Worm (Caenorhabditis elegans): ENCODE results near the gene rpb-11.

The rpb-11 gene

DNA sequence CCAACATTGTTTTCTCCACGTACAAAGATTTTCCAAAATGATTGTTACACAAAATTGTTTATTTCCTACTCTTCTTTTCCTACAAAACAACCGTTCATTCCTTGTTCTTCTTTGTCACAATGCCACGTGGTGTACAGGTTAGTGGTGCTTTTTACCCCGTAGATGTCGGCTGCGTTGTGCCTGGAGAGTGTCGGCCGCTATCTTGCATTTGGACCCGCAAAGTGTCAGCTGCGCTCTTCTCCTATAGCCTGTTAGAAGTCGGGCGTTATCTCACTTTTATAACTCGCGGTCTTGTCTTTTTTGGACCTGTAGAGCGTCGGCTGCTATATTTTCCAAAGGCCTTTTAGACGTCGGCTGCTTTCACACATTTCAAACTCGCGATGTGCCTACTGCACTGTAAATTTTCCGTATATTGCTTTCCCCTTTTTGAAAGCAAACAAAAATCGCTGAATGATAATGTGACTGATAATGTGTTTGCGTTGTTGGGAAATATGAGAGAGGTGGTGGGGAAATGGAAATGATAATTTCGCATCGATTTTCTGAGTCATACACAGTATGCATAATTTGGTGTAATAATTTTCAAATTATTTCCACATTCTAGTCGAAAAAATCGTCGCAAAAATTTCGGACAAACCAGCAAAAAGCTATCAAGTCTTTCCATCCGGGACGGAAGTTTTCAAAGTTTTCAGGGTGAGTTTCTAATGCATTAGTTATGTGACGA is 49.1 kb upstream of the rpb-11 start, which contains the start of gene F01D5.8:
TSS of gene F01D5.8 (plus strand) at position 51 of the 721 bp plus-strand sequence.
- TF ChIP-seq jun-1 (tag; optimal IDR thresholded peaks at IDR 0.05) (no peak), pha-4 (tag; optimal IDR thresholded peaks at IDR 0.05) (no peak), nhr-76 (tag; optimal IDR thresholded peaks at IDR 0.05) (no peak), elt-2 (tag; optimal IDR thresholded peaks at IDR 0.05) (peak; percentile 45), daf-12 (tag; optimal IDR thresholded peaks at IDR 0.05) (no peak), nhr-77 (tag; optimal IDR thresholded peaks at IDR 0.05) (no peak), snpc-4 (tag; optimal IDR thresholded peaks at IDR 0.05) (peak; percentile 17), aly-2 (tag; optimal IDR thresholded peaks at IDR 0.05) (no peak), lin-15B (tag; optimal IDR thresholded peaks at IDR 0.05) (no peak)

DNA sequence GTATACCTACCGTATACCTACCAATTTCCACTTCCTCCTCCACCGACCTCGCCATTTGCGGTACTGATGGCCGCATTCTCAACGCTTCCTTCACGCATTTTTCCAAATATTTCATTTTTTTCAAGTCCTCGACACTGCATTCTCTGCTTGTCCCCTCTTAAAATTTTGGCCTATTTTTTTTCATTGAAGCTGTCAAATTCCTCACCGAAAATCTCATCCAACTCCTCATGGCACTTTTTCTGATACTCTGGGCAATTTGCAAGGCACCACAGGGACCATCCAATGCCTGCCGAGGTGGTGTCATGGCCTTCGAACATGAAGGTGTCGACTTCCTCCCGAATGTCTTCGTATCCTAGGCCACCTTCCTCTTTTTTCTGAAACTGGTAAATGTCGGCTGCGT is 45.2 kb upstream of the rpb-11 start:
- TF ChIP-seq eor-1 (tag; optimal IDR thresholded peaks at IDR 0.05): no peak
- no peak for TF ChIP-seq mdl-1 (tag; optimal IDR thresholded peaks at IDR 0.05)
- no peak for TF ChIP-seq lsy-12 (tag; optimal IDR thresholded peaks at IDR 0.05)
- no peak for TF ChIP-seq ztf-11 (tag; optimal IDR thresholded peaks at IDR 0.05)
- no peak for TF ChIP-seq pha-4 (tag; optimal IDR thresholded peaks at IDR 0.05)
- no peak for TF ChIP-seq R02D3.7 (tag; optimal IDR thresholded peaks at IDR 0.05)
- TF ChIP-seq ceh-9 (tag; optimal IDR thresholded peaks at IDR 0.05): no peak
- no peak for TF ChIP-seq ceh-16 (tag; optimal IDR thresholded peaks at IDR 0.05)
- no peak for TF ChIP-seq skn-1 (tag; optimal IDR thresholded peaks at IDR 0.05)
- TF ChIP-seq egl-5 (tag; optimal IDR thresholded peaks at IDR 0.05): no peak
- no peak for TF ChIP-seq jun-1 (tag; optimal IDR thresholded peaks at IDR 0.05)
- no peak for TF ChIP-seq ama-1 (optimal IDR thresholded peaks at IDR 0.05)
- TF ChIP-seq elt-2 (tag; optimal IDR thresholded peaks at IDR 0.05): no peak
- TF ChIP-seq pqm-1 (tag; optimal IDR thresholded peaks at IDR 0.05): no peak
- no peak for TF ChIP-seq fos-1 (tag; optimal IDR thresholded peaks at IDR 0.05)
- TF ChIP-seq mml-1 (tag; optimal IDR thresholded peaks at IDR 0.05): no peak
- no peak for TF ChIP-seq ceh-82 (tag; optimal IDR thresholded peaks at IDR 0.05)
- TF ChIP-seq fkh-2 (tag; optimal IDR thresholded peaks at IDR 0.05): no peak
- no peak for TF ChIP-seq nhr-25 (tag; optimal IDR thresholded peaks at IDR 0.05)
- TF ChIP-seq lin-15B (tag; optimal IDR thresholded peaks at IDR 0.05): no peak

DNA sequence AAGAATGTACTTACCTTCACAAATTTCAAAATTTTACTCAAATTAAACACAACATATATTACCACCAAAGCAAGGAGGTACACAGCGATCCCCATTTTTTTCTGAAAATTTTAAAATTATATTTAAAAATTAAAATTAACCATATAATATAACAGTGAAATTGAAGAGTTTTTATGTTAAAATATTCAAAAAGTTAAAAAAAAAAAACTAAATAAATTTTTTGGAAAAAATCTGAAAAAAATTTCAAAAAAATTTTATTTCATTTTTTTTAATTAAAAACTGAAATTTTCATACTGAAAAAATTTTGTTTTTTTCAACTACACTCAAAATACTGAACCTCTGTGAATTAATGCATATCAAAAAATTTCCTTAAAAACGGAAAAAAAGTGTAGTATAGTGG is 43.0 kb upstream of the rpb-11 start, which contains the start of gene cyp-37A1:
TSS of gene cyp-37A1 (minus strand) at position 101 of the 400 bp plus-strand sequence.
- TF ChIP-seq nhr-23 (tag; optimal IDR thresholded peaks at IDR 0.05) (no peak), snpc-4 (tag; optimal IDR thresholded peaks at IDR 0.05) (no peak), zag-1 (tag; optimal IDR thresholded peaks at IDR 0.05) (no peak), nhr-28 (tag; optimal IDR thresholded peaks at IDR 0.05) (no peak), elt-1 (tag; optimal IDR thresholded peaks at IDR 0.05) (no peak), elt-2 (tag; optimal IDR thresholded peaks at IDR 0.05) (no peak), nhr-237 (tag; optimal IDR thresholded peaks at IDR 0.05) (no peak), jun-1 (tag; optimal IDR thresholded peaks at IDR 0.05) (no peak), nhr-25 (tag; optimal IDR thresholded peaks at IDR 0.05) (no peak), pqm-1 (tag; optimal IDR thresholded peaks at IDR 0.05) (no peak), fos-1 (tag; optimal IDR thresholded peaks at IDR 0.05) (no peak), pha-4 (tag; optimal IDR thresholded peaks at IDR 0.05) (no peak), nhr-12 (tag; optimal IDR thresholded peaks at IDR 0.05) (no peak), R02D3.7 (tag; optimal IDR thresholded peaks at IDR 0.05) (no peak)

DNA sequence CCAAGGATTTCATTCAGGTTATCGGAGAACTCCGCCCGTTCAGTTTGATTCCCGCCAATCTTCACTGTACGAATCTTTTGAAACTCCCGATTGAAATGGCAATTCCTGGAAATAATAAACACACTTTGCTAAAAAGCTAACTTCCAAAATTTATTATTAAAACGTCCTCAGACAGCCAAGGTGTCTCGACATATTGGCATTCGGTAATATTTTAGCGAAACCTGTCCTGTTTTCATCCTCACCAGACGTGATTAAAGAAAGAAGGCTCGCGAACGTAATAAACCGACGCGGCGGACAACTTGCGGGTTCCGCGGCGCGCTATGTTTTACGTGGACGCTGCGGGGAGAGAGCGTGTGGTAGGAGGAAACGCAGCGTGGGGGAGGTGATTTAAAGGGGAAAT is 41.7 kb upstream of the rpb-11 start:
- TF ChIP-seq nhr-11 (tag; optimal IDR thresholded peaks at IDR 0.05): no peak
- peak; percentile 79 for TF ChIP-seq pqm-1 (tag; optimal IDR thresholded peaks at IDR 0.05)
- peak; percentile 69 for TF ChIP-seq nhr-77 (tag; optimal IDR thresholded peaks at IDR 0.05)
- TF ChIP-seq ama-1 (optimal IDR thresholded peaks at IDR 0.05): peak; percentile 98
- no peak for TF ChIP-seq ceh-9 (tag; optimal IDR thresholded peaks at IDR 0.05)
- peak; percentile 79 for TF ChIP-seq nhr-43 (tag; optimal IDR thresholded peaks at IDR 0.05; ENCODE audit: poor library complexity, severe bottlenecking)
- TF ChIP-seq daf-12 (tag; optimal IDR thresholded peaks at IDR 0.05): no peak
- TF ChIP-seq fkh-2 (tag; optimal IDR thresholded peaks at IDR 0.05): peak; percentile 62
- no peak for TF ChIP-seq mml-1 (tag; optimal IDR thresholded peaks at IDR 0.05)
- no peak for TF ChIP-seq sea-2 (GFP tag; optimal IDR thresholded peaks at IDR 0.05)
- TF ChIP-seq nhr-67 (tag; optimal IDR thresholded peaks at IDR 0.05): no peak
- no peak for TF ChIP-seq nhr-237 (tag; optimal IDR thresholded peaks at IDR 0.05)
- peak; percentile 62 for TF ChIP-seq lin-15B (tag; optimal IDR thresholded peaks at IDR 0.05)
- TF ChIP-seq lin-39 (tag; optimal IDR thresholded peaks at IDR 0.05): peak; percentile 50
- TF ChIP-seq jun-1 (tag; optimal IDR thresholded peaks at IDR 0.05): peak; percentile 26
- peak; percentile 74 for TF ChIP-seq nfya-1 (tag; optimal IDR thresholded peaks at IDR 0.05; ENCODE audit: insufficient read depth)
- TF ChIP-seq elt-3 (tag; optimal IDR thresholded peaks at IDR 0.05): no peak
- TF ChIP-seq ZK546.5 (tag; optimal IDR thresholded peaks at IDR 0.05): no peak
- no peak for TF ChIP-seq unc-62 (GFP tag; optimal IDR thresholded peaks at IDR 0.05)
- no peak for TF ChIP-seq eor-1 (tag; optimal IDR thresholded peaks at IDR 0.05)
- TF ChIP-seq pha-4 (tag; optimal IDR thresholded peaks at IDR 0.05): peak; percentile 52
- no peak for TF ChIP-seq elt-1 (tag; optimal IDR thresholded peaks at IDR 0.05)
- TF ChIP-seq egl-5 (tag; optimal IDR thresholded peaks at IDR 0.05): no peak
- TF ChIP-seq ztf-11 (tag; optimal IDR thresholded peaks at IDR 0.05): no peak
- TF ChIP-seq hmg-11 (tag; optimal IDR thresholded peaks at IDR 0.05): peak; percentile 75
- peak; percentile 39 for TF ChIP-seq skn-1 (tag; optimal IDR thresholded peaks at IDR 0.05)
- TF ChIP-seq ztf-4 (tag; optimal IDR thresholded peaks at IDR 0.05): no peak
- no peak for TF ChIP-seq mdl-1 (tag; optimal IDR thresholded peaks at IDR 0.05)
- no peak for TF ChIP-seq egl-27 (tag; optimal IDR thresholded peaks at IDR 0.05)
- peak; percentile 78 for TF ChIP-seq nhr-23 (tag; optimal IDR thresholded peaks at IDR 0.05)
- TF ChIP-seq lsy-12 (tag; optimal IDR thresholded peaks at IDR 0.05): peak; percentile 84
- TF ChIP-seq elt-2 (tag; optimal IDR thresholded peaks at IDR 0.05): peak; percentile 62

All from whole organism, L3 larva.